Fruit fly (Drosophila melanogaster) whole organism, embryonic: ENCODE results near the gene CG14339.

Source experiments
- CG10979 ChIP-seq: fragments of 200-800 bp; sonication (Bioruptor generic); optimal IDR thresholded peaks from 2 replicates; lab custom pipeline; 2018; ENCODE audit warnings: missing biosample characterization, mild to moderate bottlenecking, missing genetic modification characterization, moderate library complexity
- CG11723 ChIP-seq: fragments of 200-800 bp; sonication (Bioruptor generic); optimal IDR thresholded peaks from 2 replicates; lab custom pipeline; 2017; ENCODE audit warnings: missing biosample characterization, mild to moderate bottlenecking, missing genetic modification characterization
- CG12104 ChIP-seq: fragments of 200-800 bp; sonication (Bioruptor generic); optimal IDR thresholded peaks from 3 replicates; lab custom pipeline; 2016; ENCODE audit warnings: missing biosample characterization, missing genetic modification characterization
- CG12744 ChIP-seq: fragments of 200-800 bp; sonication (Bioruptor generic); optimal IDR thresholded peaks from 2 replicates; lab custom pipeline; 2016; ENCODE audit warnings: missing biosample characterization, missing genetic modification characterization
- CG14050 ChIP-seq: fragments of 200-800 bp; sonication (Bioruptor generic); IDR thresholded peaks from 3 replicates; pipeline ENCODE4 v1.3.6; 2022; ENCODE audit warnings: missing biosample characterization, missing genetic modification characterization
- CG14965 ChIP-seq: fragments of 200-800 bp; sonication (Bioruptor generic); optimal IDR thresholded peaks from 2 replicates; lab custom pipeline; 2016; ENCODE audit warnings: missing biosample characterization, missing genetic modification characterization, borderline replicate concordance
- CG15011 ChIP-seq: fragments of 200-800 bp; sonication (Bioruptor generic); optimal IDR thresholded peaks from 3 replicates; lab custom pipeline; 2018; ENCODE audit warnings: missing biosample characterization, mild to moderate bottlenecking, missing genetic modification characterization
- CG16863 ChIP-seq: fragments of 200-800 bp; sonication (Bioruptor generic); optimal IDR thresholded peaks from 3 replicates; lab custom pipeline; 2016; ENCODE audit warnings: missing biosample characterization, missing genetic modification characterization
- CG17361 ChIP-seq: fragments of 200-800 bp; sonication (Bioruptor generic); IDR thresholded peaks from 3 replicates; pipeline ENCODE4 v1.3.6; 2022; ENCODE audit warnings: missing biosample characterization, missing genetic modification characterization
- CG18262 ChIP-seq: fragments of 200-800 bp; optimal IDR thresholded peaks from 3 replicates; lab custom pipeline; 2019; ENCODE audit warnings: missing biosample characterization, mild to moderate bottlenecking, missing genetic modification characterization, moderate library complexity
- CG2202 ChIP-seq: fragments of 200-800 bp; sonication (Bioruptor generic); optimal IDR thresholded peaks from 2 replicates; lab custom pipeline; 2018; ENCODE audit warnings: missing biosample characterization, mild to moderate bottlenecking, missing genetic modification characterization
- CG2712 ChIP-seq: fragments of 200-800 bp; optimal IDR thresholded peaks from 3 replicates; lab custom pipeline; 2019; ENCODE audit warnings: missing biosample characterization, mild to moderate bottlenecking, missing genetic modification characterization, moderate library complexity
- CG2889 ChIP-seq: fragments of 200-800 bp; sonication (Bioruptor generic); IDR thresholded peaks from 3 replicates; pipeline ENCODE4 v1.3.6; 2022; ENCODE audit warnings: missing biosample characterization, missing genetic modification characterization
- CG31441 ChIP-seq: fragments of 200-800 bp; sonication (Bioruptor generic); IDR thresholded peaks from 2 replicates; pipeline ENCODE4 v1.3.6; 2022; ENCODE audit warnings: missing biosample characterization, missing genetic modification characterization
- CG34376 ChIP-seq: fragments of 200-800 bp; sonication (Bioruptor generic); optimal IDR thresholded peaks from 2 replicates; lab custom pipeline; 2018; ENCODE audit warnings: missing biosample characterization, mild to moderate bottlenecking, missing genetic modification characterization
- CG4730 ChIP-seq: fragments of 200-800 bp; sonication (Bioruptor generic); IDR thresholded peaks from 2 replicates; pipeline ENCODE4 v1.3.6; 2022; ENCODE audit warnings: missing biosample characterization, missing genetic modification characterization
- CG5180 ChIP-seq: fragments of 200-800 bp; sonication (Bioruptor generic); optimal IDR thresholded peaks from 3 replicates; lab custom pipeline; 2017; ENCODE audit warnings: missing biosample characterization, missing genetic modification characterization, mild to moderate bottlenecking, moderate library complexity, missing genetic modification reagents
- CG6765 ChIP-seq: fragments of 200-800 bp; sonication (Bioruptor generic); optimal IDR thresholded peaks from 3 replicates; lab custom pipeline; 2017; ENCODE audit warnings: missing biosample characterization, mild to moderate bottlenecking, missing genetic modification characterization
- CHES-1-like ChIP-seq: fragments of 200-800 bp; sonication (Bioruptor generic); optimal IDR thresholded peaks from 2 replicates; lab custom pipeline; 2016; ENCODE audit warnings: missing biosample characterization, missing genetic modification characterization
- CTCF ChIP-seq: fragments of 200-800 bp; sonication (Bioruptor generic); optimal IDR thresholded peaks from 2 replicates; lab custom pipeline; 2017; ENCODE audit warnings: missing biosample characterization, mild to moderate bottlenecking, missing genetic modification characterization, moderate library complexity
- Camta ChIP-seq: fragments of 200-800 bp; sonication (Bioruptor generic); optimal IDR thresholded peaks from 2 replicates; lab custom pipeline; 2016; ENCODE audit warnings: missing biosample characterization, missing genetic modification characterization
- D ChIP-seq, 2 experiments: fragments of 200-800 bp in 1 of 2; fragments of >200 bp in 1 of 2; sonication (Bioruptor generic) in 1 of 2; optimal IDR thresholded peaks; 2 replicates in 1 of 2; 3 replicates in 1 of 2; lab custom pipeline; 2017; ENCODE audit warnings: mild to moderate bottlenecking in 1 of 2, missing biosample characterization in 1 of 2, missing genetic modification characterization in 1 of 2, missing genetic modification reagents in 1 of 2
- Deaf1 ChIP-seq: fragments of 200-800 bp; optimal IDR thresholded peaks from 3 replicates; lab custom pipeline; 2019; ENCODE audit warnings: missing biosample characterization, mild to moderate bottlenecking, missing genetic modification characterization, moderate library complexity
- Drgx ChIP-seq: fragments of 200-800 bp; sonication (Bioruptor generic); IDR thresholded peaks from 2 replicates; pipeline ENCODE4 v1.3.6; 2022; ENCODE audit warnings: missing biosample characterization, missing genetic modification characterization
- Fer2 ChIP-seq: fragments of 200-800 bp; sonication (Bioruptor generic); optimal IDR thresholded peaks from 2 replicates; lab custom pipeline; 2018; ENCODE audit warnings: missing biosample characterization, mild to moderate bottlenecking, missing genetic modification characterization, moderate library complexity
- H15 ChIP-seq: fragments of 200-800 bp; sonication (Bioruptor generic); IDR thresholded peaks from 3 replicates; pipeline ENCODE4 v1.3.6; 2022; ENCODE audit warnings: missing biosample characterization, missing genetic modification characterization
- HLH54F ChIP-seq: fragments of 200-800 bp; sonication (Bioruptor generic); optimal IDR thresholded peaks from 3 replicates; lab custom pipeline; 2016; ENCODE audit warnings: missing biosample characterization, missing genetic modification characterization
- Mrtf ChIP-seq: fragments of 200-800 bp; sonication (Bioruptor generic); IDR thresholded peaks from 3 replicates; pipeline ENCODE4 v1.3.6; 2022; ENCODE audit warnings: missing biosample characterization, missing genetic modification characterization
- Nf-YC ChIP-seq: fragments of 200-800 bp; optimal IDR thresholded peaks from 3 replicates; lab custom pipeline; 2019; ENCODE audit warnings: missing biosample characterization, mild to moderate bottlenecking, missing genetic modification characterization, moderate library complexity
- NfI ChIP-seq: fragments of 200-800 bp; sonication (Bioruptor generic); optimal IDR thresholded peaks from 3 replicates; lab custom pipeline; 2018; ENCODE audit warnings: missing biosample characterization, mild to moderate bottlenecking, missing genetic modification characterization, moderate library complexity
- Oaz ChIP-seq: fragments of 200-800 bp; sonication (Bioruptor generic); IDR thresholded peaks from 2 replicates; pipeline ENCODE4 v1.3.6; 2022; ENCODE audit warnings: missing biosample characterization, missing genetic modification characterization
- ab ChIP-seq: fragments of 200-800 bp; sonication (Bioruptor generic); optimal IDR thresholded peaks from 2 replicates; lab custom pipeline; 2016; ENCODE audit warnings: missing biosample characterization, missing genetic modification characterization
- az2 ChIP-seq: fragments of 200-800 bp; sonication (Bioruptor generic); optimal IDR thresholded peaks from 3 replicates; lab custom pipeline; 2016; ENCODE audit warnings: missing biosample characterization, missing genetic modification characterization
- bcd ChIP-seq: fragments of 200-800 bp; sonication (Bioruptor generic); optimal IDR thresholded peaks from 2 replicates; lab custom pipeline; 2017; ENCODE audit warnings: missing biosample characterization, mild to moderate bottlenecking, missing genetic modification characterization
- crp ChIP-seq, 2 experiments: fragments of 200-800 bp; sonication (Bioruptor generic); optimal IDR thresholded peaks; 2 replicates in 1 of 2; 3 replicates in 1 of 2; lab custom pipeline; 2017; ENCODE audit warnings: missing biosample characterization in 2 of 2, missing genetic modification characterization in 2 of 2, mild to moderate bottlenecking in 1 of 2, moderate library complexity in 1 of 2
- dan ChIP-seq: fragments of 200-800 bp; sonication (Bioruptor generic); IDR thresholded peaks from 2 replicates; pipeline ENCODE4 v1.3.6; 2022; ENCODE audit warnings: missing biosample characterization, missing genetic modification characterization
- fd102C ChIP-seq: fragments of 200-800 bp; sonication (Bioruptor generic); optimal IDR thresholded peaks from 2 replicates; lab custom pipeline; 2018; ENCODE audit warnings: missing biosample characterization, mild to moderate bottlenecking, missing genetic modification characterization, moderate library complexity
- fu2 ChIP-seq: fragments of 200-800 bp; sonication (Bioruptor generic); optimal IDR thresholded peaks from 2 replicates; lab custom pipeline; 2016; ENCODE audit warnings: missing biosample characterization, missing genetic modification characterization
- gt ChIP-seq: fragments of 200-800 bp; sonication (Bioruptor generic); IDR thresholded peaks from 2 replicates; pipeline ENCODE4 v1.3.6; 2022; ENCODE audit warnings: missing biosample characterization, missing genetic modification characterization
- ham ChIP-seq: fragments of 200-800 bp; sonication (Bioruptor generic); IDR thresholded peaks from 2 replicates; pipeline ENCODE4 v1.3.6; 2022; ENCODE audit warnings: missing biosample characterization, missing genetic modification characterization
- her ChIP-seq: fragments of 200-800 bp; sonication (Bioruptor generic); optimal IDR thresholded peaks from 2 replicates; lab custom pipeline; 2016; ENCODE audit warnings: missing biosample characterization, missing genetic modification characterization
- ind ChIP-seq: fragments of 200-800 bp; sonication (Bioruptor generic); optimal IDR thresholded peaks from 3 replicates; lab custom pipeline; 2016; ENCODE audit warnings: missing biosample characterization, missing genetic modification characterization
- ken ChIP-seq: fragments of 200-800 bp; sonication (Bioruptor generic); IDR thresholded peaks from 3 replicates; pipeline ENCODE4 v1.3.6; 2022; ENCODE audit warnings: missing biosample characterization, missing genetic modification characterization
- maf-S ChIP-seq: fragments of 200-800 bp; sonication (Bioruptor generic); optimal IDR thresholded peaks from 2 replicates; lab custom pipeline; 2016; ENCODE audit warnings: missing biosample characterization, missing genetic modification characterization
- nau ChIP-seq: fragments of 200-800 bp; sonication (Bioruptor generic); optimal IDR thresholded peaks from 3 replicates; lab custom pipeline; 2017; ENCODE audit warnings: missing biosample characterization, mild to moderate bottlenecking, missing genetic modification characterization, missing genetic modification reagents
- otp ChIP-seq: fragments of 200-800 bp; sonication (Bioruptor generic); IDR thresholded peaks from 3 replicates; pipeline ENCODE4, ENCODE4 v1.3.6; 2022; ENCODE audit warnings: missing biosample characterization, missing genetic modification characterization
- schlank ChIP-seq: fragments of 200-800 bp; sonication (Bioruptor generic); optimal IDR thresholded peaks from 2 replicates; lab custom pipeline; 2018; ENCODE audit warnings: missing biosample characterization, mild to moderate bottlenecking, missing genetic modification characterization
- slp2 ChIP-seq: fragments of 200-800 bp; sonication (Bioruptor generic); optimal IDR thresholded peaks from 2 replicates; lab custom pipeline; 2016; ENCODE audit warnings: missing biosample characterization, missing genetic modification characterization
- stc ChIP-seq: fragments of 200-800 bp; sonication (Bioruptor generic); IDR thresholded peaks from 2 replicates; pipeline ENCODE4 v1.3.6; 2022; ENCODE audit warnings: missing biosample characterization, missing genetic modification characterization
- trh ChIP-seq: fragments of 200-800 bp; sonication (Bioruptor generic); optimal IDR thresholded peaks from 2 replicates; lab custom pipeline; 2016; ENCODE audit warnings: missing biosample characterization, missing genetic modification characterization
- wor ChIP-seq: fragments of 200-800 bp; sonication (Bioruptor generic); IDR thresholded peaks from 2 replicates; pipeline ENCODE4 v1.3.6; 2022; ENCODE audit warnings: missing biosample characterization, missing genetic modification characterization

CG14339 gene

DNA sequence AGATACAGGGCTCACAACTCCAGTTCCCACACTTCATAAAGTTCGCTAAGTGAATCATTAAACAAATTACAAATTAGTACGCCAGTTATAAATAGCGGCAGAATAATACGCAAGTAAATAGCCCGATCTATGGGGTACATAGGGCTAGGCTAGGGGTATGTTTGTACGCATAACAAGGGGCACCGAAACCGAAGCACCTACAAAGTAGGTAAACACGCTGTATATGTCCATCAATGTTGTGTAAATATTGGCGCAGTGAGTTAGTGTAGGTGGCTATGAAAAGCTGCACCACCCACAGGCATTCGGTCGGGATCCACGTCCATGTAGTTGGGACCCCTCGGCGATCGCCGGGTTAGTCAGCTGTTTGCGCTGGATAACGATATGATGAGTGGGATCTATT lies 36.2 kb upstream of the CG14339 start (continued):
- peak; percentile 58; the same call in 1 of the 2 replicates for TF ChIP-seq wor (GFP tag; lab: Robert Waterston, UW)
- peak; percentile 87 for TF ChIP-seq CG6765 (GFP tag; lab: Kevin White, UChicago)
- peak; percentile 91 for TF ChIP-seq stc (GFP tag; lab: Robert Waterston, UW)
- peak; percentile 47; the same call in 1 of the 2 replicates for TF ChIP-seq ham (GFP tag; lab: Robert Waterston, UW)
- TF ChIP-seq CG2712 (tag; lab: Kevin White, UChicago) = peak; percentile 85
- TF ChIP-seq az2 (GFP tag; lab: Kevin White, UChicago) = peak; percentile 66
- peak; percentile 85 for TF ChIP-seq slp2 (GFP tag; lab: Kevin White, UChicago)
- TF ChIP-seq NfI = peak; percentile 80
- TF ChIP-seq CG15011 (GFP tag; lab: Kevin White, UChicago) = peak; percentile 92
- peak; percentile 93 for TF ChIP-seq CG12744 (GFP tag; lab: Kevin White, UChicago)
- peak; percentile 71; the same call in 1 of the 3 replicates for TF ChIP-seq Mrtf (GFP tag; lab: Robert Waterston, UW)
- TF ChIP-seq dan (GFP tag; lab: Robert Waterston, UW) = no peak
- TF ChIP-seq CG12104 (GFP tag; lab: Kevin White, UChicago) = peak; percentile 93
- TF ChIP-seq CG34376 (GFP tag; lab: Kevin White, UChicago) = peak; percentile 80
- TF ChIP-seq Fer2 = peak; percentile 84
- peak; percentile 75 for TF ChIP-seq HLH54F (GFP tag; lab: Kevin White, UChicago)
- TF ChIP-seq CTCF = peak; percentile 70
- TF ChIP-seq CG31441 = peak; percentile 91
- peak; percentile 95 for TF ChIP-seq schlank (tag; lab: Kevin White, UChicago)
- peak; percentile 79 for TF ChIP-seq CG10979 (tag; lab: Kevin White, UChicago)
- TF ChIP-seq Nf-YC (tag; lab: Kevin White, UChicago) = peak; percentile 53
- peak; percentile 83; the same call in 2 of the 3 replicates for TF ChIP-seq CG17361 (GFP tag; lab: Robert Waterston, UW)
- TF ChIP-seq ken = peak; percentile 84
- peak; percentile 98 for TF ChIP-seq nau (GFP tag; lab: Kevin White, UChicago)
- peak; percentile 18 for TF ChIP-seq ab (GFP tag; lab: Kevin White, UChicago)
- peak; percentile 85 for TF ChIP-seq fd102C (GFP tag; lab: Kevin White, UChicago)
- TF ChIP-seq gt (GFP tag; lab: Robert Waterston, UW) = peak; percentile 72
- peak; percentile 74 for TF ChIP-seq fu2 (GFP tag; lab: Kevin White, UChicago)
- peak; percentile 88 for TF ChIP-seq CG5180 (GFP tag; lab: Kevin White, UChicago)
- peak; percentile 93 for TF ChIP-seq CG16863 (GFP tag; lab: Kevin White, UChicago)
- TF ChIP-seq Oaz = peak; percentile 53; the same call in 1 of the 2 replicates
- TF ChIP-seq CG4730 (GFP tag; lab: Robert Waterston, UW) = peak; percentile 53; the same call in 1 of the 2 replicates
- TF ChIP-seq H15 (GFP tag; lab: Robert Waterston, UW) = peak; percentile 83
- TF ChIP-seq CG14050 (GFP tag; lab: Robert Waterston, UW) = peak; percentile 85
- TF ChIP-seq D (optimal IDR thresholded peaks at IDR 0.05; lab: Kevin White, UChicago) = no peak
- TF ChIP-seq D (GFP tag; optimal IDR thresholded peaks at IDR 0.05; lab: Kevin White, UChicago) = peak; percentile 96
- TF ChIP-seq maf-S (GFP tag; lab: Kevin White, UChicago) = peak; percentile 94
- peak in 1 of 2 experiments; percentile 59 for TF ChIP-seq crp (GFP tag; optimal IDR thresholded peaks at IDR 0.05; lab: Kevin White, UChicago)
- TF ChIP-seq CG2202 (tag; lab: Kevin White, UChicago) = peak; percentile 99
- peak; percentile 50; the same call in 2 of the 3 replicates for TF ChIP-seq CG2889
- peak; percentile 91 for TF ChIP-seq her (GFP tag; lab: Kevin White, UChicago)
- peak; percentile 96 for TF ChIP-seq Camta (GFP tag; lab: Kevin White, UChicago)
- TF ChIP-seq bcd (GFP tag; lab: Kevin White, UChicago) = peak; percentile 91
- peak; percentile 91 for TF ChIP-seq CG14965
- peak; percentile 73 for TF ChIP-seq Drgx (GFP tag; lab: Robert Waterston, UW)
- TF ChIP-seq CG11723 (GFP tag; lab: Kevin White, UChicago) = peak; percentile 95
- peak; percentile 95 for TF ChIP-seq trh
- TF ChIP-seq Deaf1 (tag; lab: Kevin White, UChicago) = peak; percentile 50
- TF ChIP-seq CG18262 = peak; percentile 87
- peak; percentile 95 for TF ChIP-seq CHES-1-like
- TF ChIP-seq otp (GFP tag; lab: Robert Waterston, UW) = peak; percentile 98
- peak; percentile 67 for TF ChIP-seq ind (GFP tag; lab: Kevin White, UChicago)
